Fruit fly (Drosophila melanogaster) Kc167 (cell line): ENCODE results near the gene CG8420.

ENCODE experiments used
- Myc ChIP-seq: fragments of >200 bp; optimal IDR thresholded peaks from 2 replicates; lab custom pipeline; 2017; ENCODE audit warnings: missing external identifiers
- Sin3A ChIP-seq: fragments of >200 bp; optimal IDR thresholded peaks from 2 replicates; lab custom pipeline; 2018; ENCODE audit warnings: missing external identifiers
- h ChIP-seq: fragments of >200 bp; optimal IDR thresholded peaks from 3 replicates; lab custom pipeline; 2018; ENCODE audit warnings: missing external identifiers
- insv ChIP-seq: fragments of >200 bp; optimal IDR thresholded peaks from 3 replicates; lab custom pipeline; 2018; ENCODE audit warnings: missing external identifiers
- psq ChIP-seq: fragments of >200 bp; optimal IDR thresholded peaks from 2 replicates; lab custom pipeline; 2017; ENCODE audit warnings: missing external identifiers
- ttk ChIP-seq: sonication (Bioruptor generic); optimal IDR thresholded peaks from 2 replicates; lab custom pipeline; 2017; ENCODE audit warnings: missing external identifiers

- TF ChIP-seq psq = no peak
- no peak for TF ChIP-seq h (lab: Kevin White, UChicago)
- TF ChIP-seq insv = no peak
- TF ChIP-seq Myc = no peak
- no peak for TF ChIP-seq Sin3A (lab: Kevin White, UChicago)
- TF ChIP-seq ttk (lab: Kevin White, UChicago) = no peak
These were observed 28.8 kb upstream of the CG8420 start for dm6 chr3R:9217607-9218006.
